Fruit fly (Drosophila melanogaster): ENCODE measurements around the gene COX5A.

COX5A gene

DNA sequence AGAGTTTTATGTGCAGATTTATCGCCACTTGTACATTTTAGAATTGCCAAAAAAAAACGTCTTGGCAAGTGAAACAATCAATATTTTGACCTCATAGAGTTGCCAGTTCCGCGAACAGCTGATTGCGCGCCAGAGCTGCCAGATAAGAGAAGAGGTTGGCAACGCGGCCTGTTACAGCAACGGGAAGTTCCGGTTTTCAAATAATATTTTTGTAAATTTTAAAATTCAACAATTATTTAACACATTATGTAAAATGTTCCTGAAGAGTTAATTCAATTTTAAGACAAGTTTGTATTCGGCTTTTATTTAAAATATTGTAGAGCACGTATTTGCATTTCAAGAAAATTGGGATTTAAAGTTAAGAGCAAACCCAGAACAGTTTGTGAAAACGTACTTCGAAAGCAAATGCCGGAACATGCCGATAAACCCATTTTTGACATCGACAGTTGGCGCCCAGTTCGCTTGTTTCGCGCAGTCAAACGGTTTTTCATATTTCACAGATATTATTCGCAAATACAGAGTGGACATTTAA, 32.4 kb upstream of the COX5A start, which contains the start of the genes prd1 and HisCl1 (continued):
- TF ChIP-seq dan (GFP tag; IDR thresholded peaks at IDR 0.05) (no peak), croc (GFP tag; conservative IDR thresholded peaks at IDR 0.05) (peak; percentile 55), BEAF-32 (GFP tag; optimal IDR thresholded peaks at IDR 0.05) (peak; percentile 44), az2 (GFP tag; optimal IDR thresholded peaks at IDR 0.05) (peak; percentile 64), CG15514 (GFP tag; optimal IDR thresholded peaks at IDR 0.05) (peak; percentile 77), CG8290 (GFP tag; optimal IDR thresholded peaks at IDR 0.05) (peak; percentile 4), CG8290 (tag; optimal IDR thresholded peaks at IDR 0.05) (no peak), CG6689 (GFP tag; IDR thresholded peaks at IDR 0.05) (peak; percentile 38; the same call in 1 of the 2 replicates), CG12659 (GFP tag; optimal IDR thresholded peaks at IDR 0.05) (peak; percentile 85), Doc2 (GFP tag; IDR thresholded peaks at IDR 0.05) (no peak), CG30431 (GFP tag; optimal IDR thresholded peaks at IDR 0.05) (peak; percentile 35), Mrtf (GFP tag; IDR thresholded peaks at IDR 0.05) (no peak), Sry-β (GFP tag; optimal IDR thresholded peaks at IDR 0.05) (peak; percentile 55), CG11504 (tag; optimal IDR thresholded peaks at IDR 0.05) (no peak), D19B (GFP tag; optimal IDR thresholded peaks at IDR 0.05) (peak; percentile 44), cg (GFP tag; optimal IDR thresholded peaks at IDR 0.05) (no peak), CG32532 (GFP tag; IDR thresholded peaks at IDR 0.05) (peak; percentile 70), CG17186 (GFP tag; optimal IDR thresholded peaks at IDR 0.05) (peak; percentile 84), CG7963 (GFP tag; IDR thresholded peaks at IDR 0.05; ENCODE audit: partially characterized antibody) (no peak), NC2α (GFP tag; optimal IDR thresholded peaks at IDR 0.05) (no peak), ems (GFP tag; optimal IDR thresholded peaks at IDR 0.05) (peak; percentile 67), br (optimal IDR thresholded peaks at IDR 0.05) (no peak), D19A (tag; optimal IDR thresholded peaks at IDR 0.05) (no peak), Oli (tag; optimal IDR thresholded peaks at IDR 0.05) (peak; percentile 71), sr (GFP tag; IDR thresholded peaks at IDR 0.05) (0 out of 3 replicates have a peak, but pooled peaks have one; percentile 6), CG8765 (GFP tag; IDR thresholded peaks at IDR 0.05) (peak; percentile 21; the same call in 1 of the 2 replicates), CG13775 (GFP tag; optimal IDR thresholded peaks at IDR 0.05) (peak; percentile 75), tap (tag; optimal IDR thresholded peaks at IDR 0.05) (no peak), CG16815 (GFP tag; optimal IDR thresholded peaks at IDR 0.05) (peak; percentile 67), CkIIα-i1 (GFP tag; IDR thresholded peaks at IDR 0.05) (no peak), CG10321 (GFP tag; IDR thresholded peaks at IDR 0.05) (no peak), chm (GFP tag; IDR thresholded peaks at IDR 0.05) (no peak), Adf1 (GFP tag; IDR thresholded peaks at IDR 0.05) (0 out of 2 replicates have a peak, but pooled peaks have one; percentile 32), CG15269 (tag; optimal IDR thresholded peaks at IDR 0.05) (no peak), tgo (GFP tag; IDR thresholded peaks at IDR 0.05) (peak; percentile 53; the same call in 2 of the 3 replicates), vnd (GFP tag; IDR thresholded peaks at IDR 0.05; ENCODE audit: partially characterized antibody) (no peak), sc (optimal IDR thresholded peaks at IDR 0.05) (no peak), sc (GFP tag; optimal IDR thresholded peaks at IDR 0.05) (peak; percentile 34), org-1 (GFP tag; optimal IDR thresholded peaks at IDR 0.05) (peak; percentile 31), run (tag; optimal IDR thresholded peaks at IDR 0.05) (peak; percentile 50), CG2875 (GFP tag; optimal IDR thresholded peaks at IDR 0.05) (peak; percentile 58), CG15073 (GFP tag; optimal IDR thresholded peaks at IDR 0.05) (no peak), otp (GFP tag; IDR thresholded peaks at IDR 0.05) (peak; percentile 55; the same call in 1 of the 3 replicates), Dip2 (GFP tag; IDR thresholded peaks at IDR 0.05) (no peak), Aef1 (GFP tag; IDR thresholded peaks at IDR 0.05) (peak; percentile 63), cwo (GFP tag; optimal IDR thresholded peaks at IDR 0.05) (no peak), ham (GFP tag; IDR thresholded peaks at IDR 0.05) (no peak), Antp (GFP tag; optimal IDR thresholded peaks at IDR 0.05) (peak; percentile 30), twi (tag; optimal IDR thresholded peaks at IDR 0.05) (peak; percentile 52), CG12104 (GFP tag; optimal IDR thresholded peaks at IDR 0.05) (peak; percentile 59), fd102C (GFP tag; optimal IDR thresholded peaks at IDR 0.05) (no peak)

Data from whole organism, embryonic.